Worm (Caenorhabditis elegans): Measurements from ENCODE around the gene srd-39.

srd-39 gene

ce11 chrX:13331386-13331785 is 31.0 kb upstream of the srd-39 start, which contains the start of gene sir-2.3:
sir-2.3 (plus strand) TSS chrX:13331686.
- TF ChIP-seq tab-1 (GFP tag; IDR thresholded peaks at IDR 0.05), result no peak
- no peak for TF ChIP-seq cog-1 (tag; optimal IDR thresholded peaks at IDR 0.05)
- no peak for TF ChIP-seq ztf-23 (GFP tag; IDR thresholded peaks at IDR 0.05)
- TF ChIP-seq ztf-29 (GFP tag; IDR thresholded peaks at IDR 0.05), result no peak
- TF ChIP-seq T22C8.4 (GFP tag; IDR thresholded peaks at IDR 0.05), result no peak
- TF ChIP-seq ref-1 (GFP tag; conservative IDR thresholded peaks at IDR 0.05), result no peak
- TF ChIP-seq med-1 (GFP tag; optimal IDR thresholded peaks at IDR 0.05; ENCODE audit: insufficient read depth), result no peak
- TF ChIP-seq flt-1 (GFP tag; IDR thresholded peaks at IDR 0.05), result no peak
- no peak for TF ChIP-seq klf-2 (GFP tag; conservative IDR thresholded peaks at IDR 0.05)

- TF ChIP-seq ref-1 (GFP tag; conservative IDR thresholded peaks at IDR 0.05) (no peak), flt-1 (GFP tag; IDR thresholded peaks at IDR 0.05) (no peak), ztf-29 (GFP tag; IDR thresholded peaks at IDR 0.05) (no peak), med-1 (GFP tag; optimal IDR thresholded peaks at IDR 0.05; ENCODE audit: insufficient read depth) (no peak)
These were observed 28.5 kb upstream of the srd-39 start for ce11 chrX:13328868-13329267.

ce11 chrX:13328034-13328433 is 27.6 kb upstream of the srd-39 start, which contains the start of gene sir-2.2:
sir-2.2 (plus strand) TSS chrX:13328067.
- TF ChIP-seq cog-1 (tag; optimal IDR thresholded peaks at IDR 0.05) (no peak), klf-2 (GFP tag; conservative IDR thresholded peaks at IDR 0.05) (no peak)

ce11 chrX:13325039-13325438 is 24.6 kb upstream of the srd-39 start:
- no peak for TF ChIP-seq med-1 (GFP tag; optimal IDR thresholded peaks at IDR 0.05; ENCODE audit: insufficient read depth)
- no peak for TF ChIP-seq ztf-23 (GFP tag; IDR thresholded peaks at IDR 0.05)
- TF ChIP-seq T22C8.4 (GFP tag; IDR thresholded peaks at IDR 0.05), result no peak
- TF ChIP-seq flt-1 (GFP tag; IDR thresholded peaks at IDR 0.05), result no peak
- no peak for TF ChIP-seq klf-2 (GFP tag; conservative IDR thresholded peaks at IDR 0.05)
- no peak for TF ChIP-seq cog-1 (tag; optimal IDR thresholded peaks at IDR 0.05)
- TF ChIP-seq ref-1 (GFP tag; conservative IDR thresholded peaks at IDR 0.05), result no peak
- TF ChIP-seq ztf-29 (GFP tag; IDR thresholded peaks at IDR 0.05), result no peak
- no peak for TF ChIP-seq tab-1 (GFP tag; IDR thresholded peaks at IDR 0.05)

- TF ChIP-seq cog-1 (tag; optimal IDR thresholded peaks at IDR 0.05), result no peak
- no peak for TF ChIP-seq med-1 (GFP tag; optimal IDR thresholded peaks at IDR 0.05; ENCODE audit: insufficient read depth)
- no peak for TF ChIP-seq ref-1 (GFP tag; conservative IDR thresholded peaks at IDR 0.05)
- no peak for TF ChIP-seq ztf-29 (GFP tag; IDR thresholded peaks at IDR 0.05)
- no peak for TF ChIP-seq klf-2 (GFP tag; conservative IDR thresholded peaks at IDR 0.05)
These were observed 23.9 kb upstream of the srd-39 start for ce11 chrX:13324326-13324725.

ce11 chrX:13323697-13324096 is 23.3 kb upstream of the srd-39 start:
- TF ChIP-seq klf-2 (GFP tag; conservative IDR thresholded peaks at IDR 0.05) (no peak), ref-1 (GFP tag; conservative IDR thresholded peaks at IDR 0.05) (no peak), tab-1 (GFP tag; IDR thresholded peaks at IDR 0.05) (no peak), flt-1 (GFP tag; IDR thresholded peaks at IDR 0.05) (no peak), med-1 (GFP tag; optimal IDR thresholded peaks at IDR 0.05; ENCODE audit: insufficient read depth) (no peak), ztf-23 (GFP tag; IDR thresholded peaks at IDR 0.05) (no peak), cog-1 (tag; optimal IDR thresholded peaks at IDR 0.05) (no peak), ztf-29 (GFP tag; IDR thresholded peaks at IDR 0.05) (no peak), T22C8.4 (GFP tag; IDR thresholded peaks at IDR 0.05) (no peak)

- TF ChIP-seq klf-2 (GFP tag; conservative IDR thresholded peaks at IDR 0.05) (no peak), flt-1 (GFP tag; IDR thresholded peaks at IDR 0.05) (no peak)
These were observed 22.5 kb upstream of the srd-39 start, which contains the start of gene F46G10.2 for ce11 chrX:13322886-13323285. F46G10.2 (plus strand) TSS chrX:13322963.

- TF ChIP-seq ztf-23 (GFP tag; IDR thresholded peaks at IDR 0.05) (no peak), T22C8.4 (GFP tag; IDR thresholded peaks at IDR 0.05) (no peak), flt-1 (GFP tag; IDR thresholded peaks at IDR 0.05) (no peak), ztf-29 (GFP tag; IDR thresholded peaks at IDR 0.05) (no peak), cog-1 (tag; optimal IDR thresholded peaks at IDR 0.05) (no peak), tab-1 (GFP tag; IDR thresholded peaks at IDR 0.05) (no peak), med-1 (GFP tag; optimal IDR thresholded peaks at IDR 0.05; ENCODE audit: insufficient read depth) (no peak), ref-1 (GFP tag; conservative IDR thresholded peaks at IDR 0.05) (no peak), klf-2 (GFP tag; conservative IDR thresholded peaks at IDR 0.05) (no peak)
These were observed 20.2 kb upstream of the srd-39 start for ce11 chrX:13320575-13320974.

- no peak for TF ChIP-seq med-1 (GFP tag; optimal IDR thresholded peaks at IDR 0.05; ENCODE audit: insufficient read depth)
- TF ChIP-seq klf-2 (GFP tag; conservative IDR thresholded peaks at IDR 0.05), result no peak
- TF ChIP-seq flt-1 (GFP tag; IDR thresholded peaks at IDR 0.05), result no peak
- TF ChIP-seq tab-1 (GFP tag; IDR thresholded peaks at IDR 0.05), result no peak
- TF ChIP-seq cog-1 (tag; optimal IDR thresholded peaks at IDR 0.05), result no peak
- no peak for TF ChIP-seq ztf-23 (GFP tag; IDR thresholded peaks at IDR 0.05)
- no peak for TF ChIP-seq ztf-29 (GFP tag; IDR thresholded peaks at IDR 0.05)
- no peak for TF ChIP-seq ref-1 (GFP tag; conservative IDR thresholded peaks at IDR 0.05)
- no peak for TF ChIP-seq T22C8.4 (GFP tag; IDR thresholded peaks at IDR 0.05)
These were observed 17.9 kb upstream of the srd-39 start for ce11 chrX:13318316-13318715.

- TF ChIP-seq flt-1 (GFP tag; IDR thresholded peaks at IDR 0.05), result no peak
- TF ChIP-seq ref-1 (GFP tag; conservative IDR thresholded peaks at IDR 0.05), result no peak
- TF ChIP-seq med-1 (GFP tag; optimal IDR thresholded peaks at IDR 0.05; ENCODE audit: insufficient read depth), result no peak
- TF ChIP-seq klf-2 (GFP tag; conservative IDR thresholded peaks at IDR 0.05), result no peak
- TF ChIP-seq ztf-23 (GFP tag; IDR thresholded peaks at IDR 0.05), result no peak
- TF ChIP-seq cog-1 (tag; optimal IDR thresholded peaks at IDR 0.05), result no peak
- no peak for TF ChIP-seq tab-1 (GFP tag; IDR thresholded peaks at IDR 0.05)
- TF ChIP-seq T22C8.4 (GFP tag; IDR thresholded peaks at IDR 0.05), result no peak
- no peak for TF ChIP-seq ztf-29 (GFP tag; IDR thresholded peaks at IDR 0.05)
These were observed 17.1 kb upstream of the srd-39 start for ce11 chrX:13317532-13317931.

- TF ChIP-seq ztf-23 (GFP tag; IDR thresholded peaks at IDR 0.05), result no peak
- no peak for TF ChIP-seq med-1 (GFP tag; optimal IDR thresholded peaks at IDR 0.05; ENCODE audit: insufficient read depth)
- no peak for TF ChIP-seq klf-2 (GFP tag; conservative IDR thresholded peaks at IDR 0.05)
- TF ChIP-seq tab-1 (GFP tag; IDR thresholded peaks at IDR 0.05), result no peak
- TF ChIP-seq cog-1 (tag; optimal IDR thresholded peaks at IDR 0.05), result no peak
- TF ChIP-seq ztf-29 (GFP tag; IDR thresholded peaks at IDR 0.05), result no peak
- TF ChIP-seq flt-1 (GFP tag; IDR thresholded peaks at IDR 0.05), result no peak
- no peak for TF ChIP-seq T22C8.4 (GFP tag; IDR thresholded peaks at IDR 0.05)
- TF ChIP-seq ref-1 (GFP tag; conservative IDR thresholded peaks at IDR 0.05), result no peak
These were observed 14.7 kb upstream of the srd-39 start for ce11 chrX:13315093-13315492.
